Fruit fly (Drosophila melanogaster) whole organism, embryonic: ENCODE measurements around the gene Fic.

ENCODE experiments used
- CG15073 ChIP-seq: fragments of 200-800 bp; sonication (Bioruptor generic); optimal IDR thresholded peaks from 2 replicates; lab custom pipeline; 2016; ENCODE audit warnings: missing biosample characterization, missing genetic modification characterization
- Dbx ChIP-seq: fragments of 200-800 bp; sonication (Bioruptor generic); IDR thresholded peaks from 3 replicates; pipeline ENCODE4 v1.3.6; 2022; ENCODE audit warnings: missing biosample characterization, missing genetic modification characterization
- Dref ChIP-seq: fragments of 200-800 bp; sonication (Bioruptor generic); IDR thresholded peaks from 2 replicates; pipeline ENCODE4 v1.3.6; 2022; ENCODE audit warnings: missing biosample characterization, missing genetic modification characterization
- Med ChIP-seq: fragments of 200-800 bp; sonication (Bioruptor generic); peaks from one replicate; lab custom pipeline; 2016; ENCODE audit warnings: missing biosample characterization, missing genetic modification characterization, mild to moderate bottlenecking, inconsistent platforms, moderate library complexity
- exex ChIP-seq: fragments of 200-800 bp; sonication (Bioruptor generic); optimal IDR thresholded peaks from 4 replicates; lab custom pipeline; 2018; ENCODE audit warnings: missing biosample characterization, mild to moderate bottlenecking, missing genetic modification characterization, moderate library complexity
- ind ChIP-seq: fragments of 200-800 bp; sonication (Bioruptor generic); optimal IDR thresholded peaks from 3 replicates; lab custom pipeline; 2016; ENCODE audit warnings: missing biosample characterization, missing genetic modification characterization
- trh ChIP-seq: fragments of 200-800 bp; sonication (Bioruptor generic); optimal IDR thresholded peaks from 2 replicates; lab custom pipeline; 2016; ENCODE audit warnings: missing biosample characterization, missing genetic modification characterization
- zen ChIP-seq: fragments of 200-800 bp; sonication (Bioruptor generic); optimal IDR thresholded peaks from 3 replicates; lab custom pipeline; 2018; ENCODE audit warnings: missing biosample characterization, mild to moderate bottlenecking, missing genetic modification characterization, moderate library complexity

The Fic gene

dm6 chr2L:6474878-6475582 is 50.9 kb downstream of the Fic start:
- TF ChIP-seq exex (tag; lab: Kevin White, UChicago) (peak; percentile 74), Dref (GFP tag; lab: Robert Waterston, UW) (peak; percentile 25; the same call in 1 of the 2 replicates), zen (tag; lab: Kevin White, UChicago) (no peak), Dbx (GFP tag; lab: Robert Waterston, UW) (0 out of 3 replicates have a peak, but pooled peaks have one; percentile 53), ind (no peak), trh (GFP tag; lab: Kevin White, UChicago) (no peak), CG15073 (GFP tag; lab: Kevin White, UChicago) (peak; percentile 66), Med (GFP tag; lab: Kevin White, UChicago) (peak; percentile 21)
